Comparison of ENCODE assay signal across 1 fruit fly cellular context in the genomic region with DNA sequence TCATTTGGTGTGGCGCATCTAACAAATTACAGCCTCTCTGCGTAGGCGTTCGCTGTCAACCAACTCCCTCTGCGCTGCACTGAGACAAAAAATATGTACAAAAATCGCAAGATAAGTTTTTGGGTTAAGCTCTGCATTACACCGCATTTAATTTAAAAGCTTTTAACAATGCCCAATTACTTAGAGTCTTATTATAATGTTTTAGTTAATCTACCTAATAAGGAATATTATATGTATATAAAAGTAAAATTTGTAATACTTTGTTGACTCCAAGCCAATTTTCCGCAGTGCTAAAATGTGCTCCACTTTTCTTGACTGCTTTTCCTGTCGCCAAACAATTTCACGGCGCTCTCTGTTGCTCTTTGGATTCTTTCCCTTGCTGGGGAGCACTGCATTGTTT.
TF ChIP-seq lines count a peak whose summit lies in the region.

No protein-coding gene starts in this region.

TF ChIP-seq in whole organism, embryonic, 481 proteins besides CTCF, POLR2A, EP300 and RAD21 (continued from another document):
- TF ChIP-seq HHEX (GFP tag; optimal IDR thresholded peaks at IDR 0.05; lab: Kevin White, UChicago) (peak; percentile 5), dan (GFP tag; IDR thresholded peaks at IDR 0.05; lab: Robert Waterston, UW) (no peak), gsb-n (tag; optimal IDR thresholded peaks at IDR 0.05; lab: Kevin White, UChicago) (peak; percentile 18), vvl (GFP tag; IDR thresholded peaks at IDR 0.05; lab: Robert Waterston, UW) (peak; percentile 48; the same call in 1 of the 2 replicates), CG1233 (GFP tag; optimal IDR thresholded peaks at IDR 0.05; lab: Kevin White, UChicago) (peak; percentile 5), CG2678 (tag; optimal IDR thresholded peaks at IDR 0.05; lab: Kevin White, UChicago) (peak; percentile 67), CG17385 (GFP tag; optimal IDR thresholded peaks at IDR 0.05; lab: Kevin White, UChicago) (peak; percentile 37), odd (GFP tag; optimal IDR thresholded peaks at IDR 0.05; lab: Kevin White, UChicago) (peak; percentile 9), Oaz (GFP tag; IDR thresholded peaks at IDR 0.05; lab: Robert Waterston, UW) (0 out of 2 replicates have a peak, but pooled peaks have one; percentile 22), CG7556 (GFP tag; optimal IDR thresholded peaks at IDR 0.05; lab: Kevin White, UChicago) (peak; percentile 46), Fer3 (tag; optimal IDR thresholded peaks at IDR 0.05; lab: Kevin White, UChicago) (peak; percentile 9), CG13296 (GFP tag; optimal IDR thresholded peaks at IDR 0.05; lab: Kevin White, UChicago) (peak; percentile 3), CG10654 (GFP tag; optimal IDR thresholded peaks at IDR 0.05; lab: Kevin White, UChicago) (peak; percentile 4), Vsx1 (GFP tag; optimal IDR thresholded peaks at IDR 0.05; lab: Kevin White, UChicago) (peak; percentile 16), seq (GFP tag; IDR thresholded peaks at IDR 0.05; lab: Robert Waterston, UW) (peak; percentile 50; the same call in 1 of the 2 replicates), CG32772 (GFP tag; IDR thresholded peaks at IDR 0.05; lab: Robert Waterston, UW) (peak; percentile 57), disco-r (GFP tag; optimal IDR thresholded peaks at IDR 0.05; lab: Kevin White, UChicago) (no peak), CG14710 (tag; optimal IDR thresholded peaks at IDR 0.05; lab: Kevin White, UChicago) (peak; percentile 21), tap (tag; optimal IDR thresholded peaks at IDR 0.05; lab: Kevin White, UChicago) (peak; percentile 44), D19A (tag; optimal IDR thresholded peaks at IDR 0.05; lab: Kevin White, UChicago) (peak; percentile 42), tin (GFP tag; optimal IDR thresholded peaks at IDR 0.05; lab: Kevin White, UChicago) (peak; percentile 29), pan (optimal IDR thresholded peaks at IDR 0.05; lab: Kevin White, UChicago) (no peak), pan (GFP tag; optimal IDR thresholded peaks at IDR 0.05 in 1 of 2, IDR thresholded peaks at IDR 0.05 in 1 of 2) (peak in 1 of 2 experiments; percentile 50), sens (GFP tag; lab: Kevin White, UChicago) (peak; percentile 80), esg (GFP tag; conservative IDR thresholded peaks at IDR 0.05; lab: Robert Waterston, UW) (0 out of 2 replicates have a peak, but pooled peaks have one; percentile 36), lola (GFP tag; optimal IDR thresholded peaks at IDR 0.05; lab: Kevin White, UChicago) (peak in 1 of 3 experiments; percentile 45), dmrt11E (tag; optimal IDR thresholded peaks at IDR 0.05; lab: Kevin White, UChicago) (peak; percentile 52), fru (optimal IDR thresholded peaks at IDR 0.05; lab: Kevin White, UChicago) (no peak), Ptx1 (GFP tag; IDR thresholded peaks at IDR 0.05; lab: Robert Waterston, UW) (peak; percentile 65), CG17359 (tag; optimal IDR thresholded peaks at IDR 0.05; lab: Kevin White, UChicago) (peak; percentile 54), Ssrp (tag; optimal IDR thresholded peaks at IDR 0.05; lab: Kevin White, UChicago) (peak; percentile 48), gem (tag; optimal IDR thresholded peaks at IDR 0.05; lab: Kevin White, UChicago) (peak; percentile 70), az2 (GFP tag; optimal IDR thresholded peaks at IDR 0.05; lab: Kevin White, UChicago) (peak; percentile 28), CG18599 (GFP tag; optimal IDR thresholded peaks at IDR 0.05; lab: Kevin White, UChicago) (peak; percentile 64), Fer1 (GFP tag; optimal IDR thresholded peaks at IDR 0.05; lab: Kevin White, UChicago) (peak; percentile 67), Rx (GFP tag; IDR thresholded peaks at IDR 0.05; lab: Robert Waterston, UW) (0 out of 2 replicates have a peak, but pooled peaks have one; percentile 6), CG17829 (tag; optimal IDR thresholded peaks at IDR 0.05; lab: Kevin White, UChicago) (peak; percentile 23), CG7271 (tag; optimal IDR thresholded peaks at IDR 0.05; lab: Kevin White, UChicago) (no peak), Hand (GFP tag; optimal IDR thresholded peaks at IDR 0.05; lab: Kevin White, UChicago) (peak; percentile 53), trem (tag; optimal IDR thresholded peaks at IDR 0.05; lab: Kevin White, UChicago) (peak; percentile 12), cwo (GFP tag; optimal IDR thresholded peaks at IDR 0.05; lab: Kevin White, UChicago) (peak; percentile 41), lov (optimal IDR thresholded peaks at IDR 0.05; lab: Kevin White, UChicago) (no peak), lov (GFP tag; IDR thresholded peaks at IDR 0.05; lab: Robert Waterston, UW) (no peak), row (GFP tag; IDR thresholded peaks at IDR 0.05; lab: Robert Waterston, UW) (peak; percentile 69), org-1 (GFP tag; optimal IDR thresholded peaks at IDR 0.05; lab: Kevin White, UChicago) (peak; percentile 27), Dp (GFP tag; optimal IDR thresholded peaks at IDR 0.05; lab: Kevin White, UChicago) (no peak), Hr51 (GFP tag; optimal IDR thresholded peaks at IDR 0.05; lab: Kevin White, UChicago) (peak in 1 of 2 experiments; percentile 62), CG12219 (GFP tag; optimal IDR thresholded peaks at IDR 0.05; lab: Kevin White, UChicago) (peak; percentile 13), wor (GFP tag; IDR thresholded peaks at IDR 0.05; lab: Robert Waterston, UW) (peak; percentile 40; the same call in 1 of the 2 replicates), CG14050 (GFP tag; IDR thresholded peaks at IDR 0.05; lab: Robert Waterston, UW) (0 out of 3 replicates have a peak, but pooled peaks have one; percentile 39), CG2875 (GFP tag; optimal IDR thresholded peaks at IDR 0.05; lab: Kevin White, UChicago) (peak; percentile 35), fu2 (GFP tag; optimal IDR thresholded peaks at IDR 0.05; lab: Kevin White, UChicago) (no peak), MBD-R2 (GFP tag; IDR thresholded peaks at IDR 0.05; lab: Robert Waterston, UW) (peak; percentile 20; the same call in 1 of the 2 replicates), CG18011 (GFP tag; optimal IDR thresholded peaks at IDR 0.05; lab: Kevin White, UChicago) (no peak), Hr3 (GFP tag; optimal IDR thresholded peaks at IDR 0.05; lab: Kevin White, UChicago) (peak; percentile 14), CG31224 (GFP tag; IDR thresholded peaks at IDR 0.05; lab: Robert Waterston, UW) (no peak), pnt (GFP tag; optimal IDR thresholded peaks at IDR 0.05; lab: Kevin White, UChicago) (no peak), cato (GFP tag; optimal IDR thresholded peaks at IDR 0.05; lab: Kevin White, UChicago; ENCODE audit: borderline replicate concordance) (no peak), CG11695 (GFP tag; IDR thresholded peaks at IDR 0.05; lab: Robert Waterston, UW) (peak; percentile 58; the same call in 1 of the 3 replicates), ssp (GFP tag; IDR thresholded peaks at IDR 0.05; lab: Robert Waterston, UW) (peak; percentile 41), mld (GFP tag; IDR thresholded peaks at IDR 0.05; lab: Robert Waterston, UW; ENCODE audit: partially characterized antibody) (no peak), CG12391 (tag; optimal IDR thresholded peaks at IDR 0.05; lab: Kevin White, UChicago) (peak; percentile 51), ara (GFP tag; IDR thresholded peaks at IDR 0.05; lab: Robert Waterston, UW) (peak; percentile 44; the same call in 1 of the 2 replicates), Blimp-1 (GFP tag; optimal IDR thresholded peaks at IDR 0.05; lab: Kevin White, UChicago) (peak; percentile 60), CG15269 (tag; optimal IDR thresholded peaks at IDR 0.05; lab: Kevin White, UChicago) (peak; percentile 55), TFAM (GFP tag; optimal IDR thresholded peaks at IDR 0.05; lab: Kevin White, UChicago) (no peak), lmd (GFP tag; IDR thresholded peaks at IDR 0.05; lab: Robert Waterston, UW) (peak; percentile 51), tgo (GFP tag; IDR thresholded peaks at IDR 0.05; lab: Robert Waterston, UW) (peak; percentile 47; the same call in 2 of the 3 replicates), CG11504 (tag; optimal IDR thresholded peaks at IDR 0.05; lab: Kevin White, UChicago) (peak; percentile 70), D (optimal IDR thresholded peaks at IDR 0.05; lab: Kevin White, UChicago) (no peak), D (GFP tag; optimal IDR thresholded peaks at IDR 0.05; lab: Kevin White, UChicago) (peak; percentile 38), CG12299 (tag; optimal IDR thresholded peaks at IDR 0.05; lab: Kevin White, UChicago) (no peak), Xbp1 (GFP tag; optimal IDR thresholded peaks at IDR 0.05; lab: Kevin White, UChicago) (peak; percentile 45), gcm (GFP tag; optimal IDR thresholded peaks at IDR 0.05; lab: Kevin White, UChicago) (peak; percentile 21), phol (tag; optimal IDR thresholded peaks at IDR 0.05; lab: Kevin White, UChicago) (peak; percentile 55), lab (GFP tag; optimal IDR thresholded peaks at IDR 0.05; lab: Kevin White, UChicago) (peak; percentile 65), Stat92E (GFP tag; optimal IDR thresholded peaks at IDR 0.05; lab: Kevin White, UChicago) (no peak), nerfin-1 (tag; optimal IDR thresholded peaks at IDR 0.05; lab: Kevin White, UChicago) (no peak), bsh (GFP tag; optimal IDR thresholded peaks at IDR 0.05; lab: Kevin White, UChicago) (peak in 1 of 2 experiments; percentile 66), CG8388 (GFP tag; optimal IDR thresholded peaks at IDR 0.05; lab: Kevin White, UChicago) (peak; percentile 29), Atf6 (GFP tag; IDR thresholded peaks at IDR 0.05; lab: Robert Waterston, UW) (peak; percentile 51), oc (tag; optimal IDR thresholded peaks at IDR 0.05; lab: Kevin White, UChicago) (peak; percentile 14), Asciz (GFP tag; optimal IDR thresholded peaks at IDR 0.05; lab: Kevin White, UChicago) (peak; percentile 33), ash1 (GFP tag; optimal IDR thresholded peaks at IDR 0.05; lab: Kevin White, UChicago) (no peak), CG8924 (tag; optimal IDR thresholded peaks at IDR 0.05; lab: Kevin White, UChicago) (peak; percentile 35), CG2712 (tag; optimal IDR thresholded peaks at IDR 0.05; lab: Kevin White, UChicago) (peak; percentile 64), Ada2b (GFP tag; IDR thresholded peaks at IDR 0.05; lab: Robert Waterston, UW) (peak; percentile 21; the same call in 1 of the 2 replicates), CG1529 (GFP tag; optimal IDR thresholded peaks at IDR 0.05; lab: Kevin White, UChicago) (peak; percentile 4), CG10979 (tag; optimal IDR thresholded peaks at IDR 0.05; lab: Kevin White, UChicago) (peak; percentile 56), NC2α (GFP tag; optimal IDR thresholded peaks at IDR 0.05; lab: Kevin White, UChicago) (no peak), CG10431 (GFP tag; optimal IDR thresholded peaks at IDR 0.05; lab: Kevin White, UChicago) (no peak), Nf-YB (GFP tag; optimal IDR thresholded peaks at IDR 0.05; lab: Kevin White, UChicago) (peak; percentile 5), Med (GFP tag; lab: Kevin White, UChicago) (peak; percentile 30), eve (GFP tag; optimal IDR thresholded peaks at IDR 0.05; lab: Kevin White, UChicago) (no peak), grau (tag; optimal IDR thresholded peaks at IDR 0.05; lab: Kevin White, UChicago) (peak; percentile 62), CG30431 (GFP tag; optimal IDR thresholded peaks at IDR 0.05; lab: Kevin White, UChicago) (no peak), fd3F (GFP tag; optimal IDR thresholded peaks at IDR 0.05; lab: Kevin White, UChicago) (peak; percentile 12), dmrt99B (tag; optimal IDR thresholded peaks at IDR 0.05; lab: Kevin White, UChicago) (peak; percentile 69), PHDP (tag; optimal IDR thresholded peaks at IDR 0.05; lab: Kevin White, UChicago) (peak; percentile 65), CG3847 (GFP tag; IDR thresholded peaks at IDR 0.05; lab: Robert Waterston, UW) (peak; percentile 14; the same call in 1 of the 2 replicates), CG32532 (GFP tag; IDR thresholded peaks at IDR 0.05; lab: Robert Waterston, UW) (peak; percentile 24; the same call in 1 of the 2 replicates), CG10209 (GFP tag; optimal IDR thresholded peaks at IDR 0.05; lab: Kevin White, UChicago) (peak; percentile 39), zf30C (GFP tag; optimal IDR thresholded peaks at IDR 0.05; lab: Kevin White, UChicago) (peak; percentile 19), CG17328 (GFP tag; IDR thresholded peaks at IDR 0.05; lab: Robert Waterston, UW) (0 out of 2 replicates have a peak, but pooled peaks have one; percentile 45)
TF ChIP-seq in whole organism, embryonic: peak in this region for 139.
